Worm (Caenorhabditis elegans) whole organism, L2 larva: ENCODE results near the gene F46B3.7.

Experiments
- C34F6.9 ChIP-seq: fragments of 150-350 bp; optimal IDR thresholded peaks from 2 replicates; lab custom pipeline; 2014; ENCODE audit warnings: missing biosample characterization, missing genetic modification characterization
- R02D3.7 ChIP-seq: fragments of 150-350 bp; optimal IDR thresholded peaks from 2 replicates; lab custom pipeline; 2014; ENCODE audit warnings: missing biosample characterization, missing genetic modification characterization
- ZK546.5 ChIP-seq: sonication (generic microtip); optimal IDR thresholded peaks from 2 replicates; lab custom pipeline; 2017; ENCODE audit warnings: missing biosample characterization, missing genetic modification characterization
- alr-1 ChIP-seq: fragments of 150-350 bp; optimal IDR thresholded peaks from 2 replicates; lab custom pipeline; 2014; ENCODE audit warnings: missing biosample characterization, missing genetic modification characterization
- ama-1 ChIP-seq: fragments of 150-350 bp; optimal IDR thresholded peaks from 2 replicates; lab custom pipeline; 2018; ENCODE audit warnings: inconsistent platforms
- ceh-16 ChIP-seq: fragments of 150-350 bp; optimal IDR thresholded peaks from 2 replicates; lab custom pipeline; 2014; ENCODE audit warnings: missing biosample characterization, missing genetic modification characterization
- dmd-4 ChIP-seq: sonication (generic microtip); optimal IDR thresholded peaks from 2 replicates; lab custom pipeline; 2017; ENCODE audit warnings: missing biosample characterization, missing genetic modification characterization
- lin-13 ChIP-seq: fragments of 150-350 bp; optimal IDR thresholded peaks from 2 replicates; lab custom pipeline; 2014; ENCODE audit warnings: missing biosample characterization, missing genetic modification reagents, missing genetic modification characterization
- nhr-11 ChIP-seq: fragments of 150-350 bp; optimal IDR thresholded peaks from 2 replicates; lab custom pipeline; 2014; ENCODE audit warnings: missing biosample characterization, missing genetic modification characterization
- nhr-129 ChIP-seq: fragments of 150-350 bp; optimal IDR thresholded peaks from 2 replicates; lab custom pipeline; 2014; ENCODE audit warnings: missing biosample characterization, missing genetic modification characterization
- sma-3 ChIP-seq: sonication (generic microtip); optimal IDR thresholded peaks from 2 replicates; lab custom pipeline; 2016; ENCODE audit warnings: missing genetic modification reagents, missing genetic modification characterization, missing compliant biosample characterization
- unc-62 ChIP-seq: fragments of 150-350 bp; optimal IDR thresholded peaks from 2 replicates; lab custom pipeline; 2014; ENCODE audit warnings: missing biosample characterization, missing genetic modification reagents, missing genetic modification characterization
- ztf-11 ChIP-seq: sonication (generic microtip); optimal IDR thresholded peaks from 2 replicates; lab custom pipeline; 2017; ENCODE audit warnings: missing biosample characterization, missing genetic modification characterization

- TF ChIP-seq C34F6.9 (no peak), lin-13 (GFP tag; lab: Kevin White, UChicago) (no peak), ama-1 (no peak), alr-1 (no peak), R02D3.7 (tag; lab: Kevin White, UChicago) (no peak), sma-3 (GFP tag; lab: Kevin White, UChicago) (no peak), nhr-129 (tag; lab: Kevin White, UChicago) (no peak), nhr-11 (tag; lab: Kevin White, UChicago) (no peak), ZK546.5 (tag; lab: Kevin White, UChicago) (no peak), unc-62 (GFP tag; lab: Kevin White, UChicago) (no peak), ceh-16 (tag; lab: Kevin White, UChicago) (no peak), dmd-4 (tag; lab: Kevin White, UChicago) (no peak), ztf-11 (tag; lab: Kevin White, UChicago) (no peak)
These were observed 9.0 kb downstream of the F46B3.7 start, which contains the start of gene grd-2 for ce11 chrV:20609494-20609893.
